Fruit fly (Drosophila melanogaster): ENCODE measurements around the gene vkg.

The vkg gene

DNA sequence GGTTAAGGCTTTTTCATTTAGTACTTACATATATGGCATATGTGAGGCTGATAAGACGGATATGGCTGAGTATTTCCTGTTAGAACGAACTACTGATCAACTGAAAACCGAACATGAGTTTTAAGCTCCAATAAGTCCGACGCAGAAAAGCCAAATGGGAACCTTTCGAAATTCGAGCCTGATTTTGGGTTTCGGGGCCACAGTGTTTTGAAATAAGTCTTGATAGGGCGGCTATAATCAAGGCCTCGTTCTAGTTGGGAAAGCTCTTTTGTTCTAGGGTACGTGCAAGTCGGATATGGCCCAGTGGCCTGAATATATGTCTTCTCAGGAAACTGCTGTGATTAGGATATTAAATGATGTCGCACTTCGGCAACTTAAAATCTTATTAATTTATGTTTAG, at the start of gene vkg:
vkg (minus strand) TSS at position 101 of the 400 bp plus-strand sequence.
- no peak for TF ChIP-seq CG17801 (GFP tag; optimal IDR thresholded peaks at IDR 0.05; ENCODE audit: partially characterized antibody)

DNA sequence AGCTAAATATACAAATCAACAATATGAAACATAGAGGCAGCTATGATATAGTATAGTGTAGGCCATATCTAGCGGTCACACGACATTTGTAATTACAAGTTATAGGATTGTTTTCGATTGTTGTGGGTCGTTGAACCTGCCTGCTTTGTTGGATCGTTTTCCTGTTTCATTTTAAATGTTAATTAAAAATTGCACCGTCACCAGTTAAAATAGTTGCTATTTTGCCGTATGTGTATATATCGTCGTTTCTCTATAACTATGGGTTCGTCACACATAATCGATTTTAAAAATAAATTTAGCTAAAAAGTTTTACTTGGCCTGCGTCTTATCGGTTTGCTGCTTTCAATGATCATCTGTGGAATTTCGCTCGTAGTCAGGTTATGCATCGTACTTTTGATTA, 44.4 kb upstream of the vkg start:
- no peak for TF ChIP-seq CG17801 (GFP tag; optimal IDR thresholded peaks at IDR 0.05; ENCODE audit: partially characterized antibody)

DNA sequence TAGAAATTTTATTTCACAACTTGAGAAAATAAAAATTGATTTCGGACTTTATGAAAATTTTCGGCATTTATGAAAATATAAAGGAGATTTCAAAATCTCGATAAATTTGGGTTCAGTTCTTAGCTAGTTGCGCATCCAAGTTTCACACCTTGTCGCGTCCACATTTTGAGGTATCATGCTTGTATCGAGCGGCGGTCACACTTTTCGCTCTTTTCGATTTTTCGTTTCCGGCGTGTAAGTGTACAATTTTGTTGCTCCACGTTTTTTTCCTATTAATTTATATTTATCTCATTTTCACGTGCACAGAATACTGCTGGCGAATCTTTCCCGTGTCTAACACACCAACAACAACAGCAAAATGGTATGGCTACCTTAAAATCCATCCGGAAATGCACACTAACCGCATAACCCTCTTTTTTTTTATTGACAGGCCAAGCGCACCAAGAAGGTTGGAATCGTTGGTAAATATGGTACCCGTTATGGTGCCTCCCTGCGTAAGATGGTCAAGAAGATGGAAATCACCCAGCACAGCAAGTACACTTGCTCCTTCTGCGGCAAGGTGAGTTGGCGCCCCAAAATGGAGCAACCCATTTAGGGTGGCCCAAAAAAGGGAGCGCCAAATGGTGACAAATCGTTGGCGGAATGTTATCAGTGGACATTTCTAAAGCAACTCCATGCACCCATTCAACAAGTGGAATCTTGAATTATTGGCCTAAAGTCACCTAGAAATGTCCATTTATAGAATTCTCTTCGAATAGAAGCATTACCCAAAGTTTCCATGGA, 43.0 kb upstream of the vkg start, which contains the start of gene RpL37A:
RpL37A (plus strand) TSS at position 161 of the 783 bp plus-strand sequence.
- TF ChIP-seq CG17801 (GFP tag; optimal IDR thresholded peaks at IDR 0.05; ENCODE audit: partially characterized antibody), result peak; percentile 80

DNA sequence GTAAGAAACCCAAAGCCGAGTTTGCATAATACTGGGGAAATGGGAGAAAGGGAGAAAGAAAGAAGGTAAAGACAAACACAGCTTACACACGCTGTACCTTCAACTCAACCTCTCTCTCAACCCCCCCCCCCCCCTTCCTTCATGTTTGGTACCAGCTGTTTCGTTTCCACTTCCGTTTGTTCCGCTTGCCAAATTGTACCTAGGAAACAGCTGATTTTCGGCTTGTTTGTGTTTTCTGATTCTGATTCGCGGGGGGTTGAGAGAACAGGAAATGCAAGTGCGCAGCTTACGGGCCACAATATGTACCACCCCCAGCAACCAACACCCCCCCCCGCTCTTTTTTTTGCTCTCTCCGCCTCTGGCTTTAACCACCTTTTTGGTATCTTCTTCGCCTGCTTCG, 35.9 kb upstream of the vkg start:
- no peak for TF ChIP-seq CG17801 (GFP tag; optimal IDR thresholded peaks at IDR 0.05; ENCODE audit: partially characterized antibody)

DNA sequence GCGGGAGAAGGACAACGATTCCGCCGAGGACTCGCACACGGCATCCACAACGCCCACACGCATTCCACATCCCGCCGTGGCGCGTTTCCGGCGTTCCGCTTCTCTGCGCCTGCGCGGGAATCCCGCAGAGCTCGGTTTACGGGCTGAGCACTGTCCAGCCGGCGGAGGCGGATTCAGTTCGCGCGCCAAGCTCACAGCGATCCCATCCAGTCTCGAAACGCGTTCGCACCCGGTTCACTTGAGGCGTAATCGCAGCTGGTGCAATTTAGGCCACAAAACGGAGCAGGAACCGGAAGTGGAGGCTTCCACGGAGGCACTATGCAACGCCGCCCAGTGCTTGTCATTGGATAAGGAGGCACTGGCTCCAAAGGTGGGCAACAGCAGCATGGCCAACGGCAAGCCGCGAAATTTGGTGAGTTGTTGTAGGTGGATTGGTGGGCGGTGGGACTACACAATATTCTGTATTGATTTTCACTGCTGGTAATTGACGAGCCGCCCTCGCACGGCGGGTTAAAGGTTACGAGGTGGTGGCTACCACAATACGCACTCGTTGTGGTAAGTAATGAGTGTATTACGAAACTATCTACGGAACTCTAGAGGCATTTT, 34.9 kb upstream of the vkg start:
- no peak for TF ChIP-seq CG17801 (GFP tag; optimal IDR thresholded peaks at IDR 0.05; ENCODE audit: partially characterized antibody)

DNA sequence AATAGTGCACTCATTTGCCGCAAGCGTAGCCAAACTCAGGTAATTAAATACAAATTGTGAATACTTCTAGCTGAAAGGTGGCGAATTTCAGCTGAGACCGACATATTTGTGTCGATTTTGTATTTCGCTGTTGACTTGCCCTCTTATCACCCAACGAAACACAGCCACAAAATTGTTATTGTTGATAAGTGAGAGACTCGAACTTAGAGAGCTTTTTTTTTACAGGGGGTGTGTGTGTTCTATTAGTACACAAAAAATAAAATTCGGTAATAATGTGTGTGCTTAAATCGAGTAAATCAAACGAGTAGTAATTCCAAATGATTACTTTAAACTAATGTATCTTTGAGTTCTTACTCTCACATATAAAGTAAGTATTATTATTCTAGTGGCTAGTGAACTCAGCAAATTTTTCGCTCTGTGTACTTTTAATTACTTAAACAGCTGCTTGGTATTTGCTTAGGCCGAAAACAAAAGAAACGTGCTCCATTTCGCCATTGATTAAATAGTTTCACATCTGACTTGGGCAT, 33.0 kb upstream of the vkg start:
- TF ChIP-seq CG17801 (GFP tag; optimal IDR thresholded peaks at IDR 0.05; ENCODE audit: partially characterized antibody), result no peak

DNA sequence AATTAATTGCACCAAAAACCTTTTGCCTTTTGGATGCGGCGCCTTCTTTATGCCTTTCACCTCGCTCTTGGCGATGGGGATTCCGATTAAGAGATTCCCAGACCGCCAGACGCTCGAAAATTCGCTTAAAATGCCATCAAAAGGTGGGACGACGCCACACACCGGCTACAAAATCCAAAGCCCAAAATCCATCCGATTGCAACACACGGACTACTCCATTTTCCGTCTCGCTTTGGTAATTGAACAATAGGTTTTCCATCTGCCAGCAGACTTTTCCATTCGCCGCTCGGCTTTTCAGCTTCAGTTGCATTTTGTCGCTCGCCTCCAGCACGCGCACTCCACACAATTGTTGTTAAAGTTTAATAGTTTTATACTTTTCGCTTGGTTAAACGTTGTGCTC, 32.5 kb upstream of the vkg start, which contains the start of gene qtc:
qtc (plus strand) TSS at position 301 of the 400 bp plus-strand sequence.
- TF ChIP-seq CG17801 (GFP tag; optimal IDR thresholded peaks at IDR 0.05; ENCODE audit: partially characterized antibody), result no peak

DNA sequence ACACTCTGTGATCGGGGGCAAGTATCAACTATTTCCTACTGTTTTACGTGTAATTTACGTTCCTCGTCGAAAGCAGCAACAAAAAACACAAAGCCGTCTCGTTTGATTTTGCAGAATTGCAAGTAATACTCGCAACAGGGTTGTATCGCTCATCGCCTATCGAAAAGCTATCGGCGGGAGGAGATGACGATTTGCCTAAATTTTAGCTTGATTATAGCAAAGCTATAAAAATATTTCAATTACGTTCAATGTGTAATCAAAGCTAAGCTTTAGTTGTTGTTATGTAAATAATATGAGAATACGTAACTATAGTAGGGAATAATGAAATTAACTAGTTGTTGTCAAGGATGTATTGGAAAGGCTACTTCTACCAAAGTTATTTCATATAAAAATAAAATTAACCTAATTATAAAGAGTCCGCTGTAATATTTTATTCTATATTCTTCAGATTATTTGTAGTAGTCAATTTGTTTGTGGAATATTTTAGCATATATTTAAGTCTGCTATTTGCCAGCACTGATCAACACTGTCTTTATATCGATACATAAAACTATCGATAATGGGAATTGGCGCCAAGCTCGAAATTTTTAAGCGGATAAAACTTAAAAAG, 31.8 kb upstream of the vkg start, which contains the start of gene Rpn11:
Rpn11 (minus strand) TSS at position 146 of the 610 bp plus-strand sequence.
- TF ChIP-seq CG17801 (GFP tag; optimal IDR thresholded peaks at IDR 0.05; ENCODE audit: partially characterized antibody), result peak; percentile 61

DNA sequence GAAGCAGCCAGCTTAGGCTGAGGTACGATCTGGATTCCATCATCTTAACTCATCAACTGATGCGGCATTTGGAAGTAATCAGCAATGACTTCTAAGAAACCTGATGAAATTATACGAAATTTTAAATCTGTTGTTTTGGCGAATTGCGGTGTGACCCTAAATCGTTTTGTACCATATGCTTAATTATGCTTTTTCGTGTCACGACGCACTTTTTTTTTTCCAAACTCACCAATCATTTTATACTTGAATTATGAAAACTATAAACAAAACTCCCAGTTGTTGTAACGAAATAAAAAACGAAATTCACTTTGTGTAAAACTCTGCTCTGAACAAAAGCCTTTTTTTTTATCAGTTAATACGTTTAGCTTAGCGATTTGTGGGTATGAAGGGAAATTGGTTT, 30.1 kb upstream of the vkg start, which contains the start of gene Nepl3:
Nepl3 (minus strand) TSS at position 155 of the 400 bp plus-strand sequence.
- no peak for TF ChIP-seq CG17801 (GFP tag; optimal IDR thresholded peaks at IDR 0.05; ENCODE audit: partially characterized antibody)

DNA sequence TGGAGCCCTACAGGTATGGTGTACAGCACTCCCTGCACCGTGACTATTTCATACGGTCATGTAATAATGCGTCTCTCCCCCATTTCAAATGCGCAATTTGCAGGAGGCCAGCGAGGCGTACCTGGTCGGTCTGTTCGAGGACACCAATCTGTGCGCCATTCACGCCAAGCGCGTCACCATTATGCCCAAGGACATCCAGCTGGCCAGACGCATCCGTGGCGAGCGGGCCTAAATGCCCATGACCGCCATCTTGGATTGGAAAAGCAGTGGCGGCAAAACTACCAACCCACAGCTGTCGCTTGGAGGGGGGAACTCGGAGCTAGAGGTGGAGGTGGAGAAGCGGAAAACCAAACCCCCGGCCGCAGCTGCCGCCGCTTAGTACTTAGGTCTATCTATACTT, 27.5 kb upstream of the vkg start:
- TF ChIP-seq CG17801 (GFP tag; optimal IDR thresholded peaks at IDR 0.05; ENCODE audit: partially characterized antibody), result no peak

DNA sequence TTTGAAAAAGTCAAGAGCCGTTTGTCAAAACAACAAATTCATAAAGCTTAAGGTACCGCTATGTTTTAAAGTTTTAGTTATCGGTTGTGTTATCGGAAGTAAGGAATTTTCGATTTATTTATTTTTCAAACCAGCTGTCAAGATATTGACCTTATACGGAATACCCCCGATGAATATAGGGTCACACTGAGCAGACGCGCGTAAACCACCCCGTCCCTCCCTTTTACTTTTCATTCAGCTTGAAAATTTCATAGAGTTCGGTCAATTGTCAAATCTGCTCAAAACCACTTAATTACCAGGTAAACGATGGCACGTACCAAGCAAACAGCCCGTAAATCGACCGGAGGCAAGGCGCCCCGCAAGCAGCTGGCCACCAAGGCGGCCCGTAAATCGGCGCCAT, 27.0 kb upstream of the vkg start, which contains the start of the genes CG14036 and His3.3A:
CG14036 (minus strand) TSS at position 64 of the 400 bp plus-strand sequence.
His3.3A (plus strand) TSS at position 106 of the 400 bp plus-strand sequence.
- peak; percentile 35 for TF ChIP-seq CG17801 (GFP tag; optimal IDR thresholded peaks at IDR 0.05; ENCODE audit: partially characterized antibody)

DNA sequence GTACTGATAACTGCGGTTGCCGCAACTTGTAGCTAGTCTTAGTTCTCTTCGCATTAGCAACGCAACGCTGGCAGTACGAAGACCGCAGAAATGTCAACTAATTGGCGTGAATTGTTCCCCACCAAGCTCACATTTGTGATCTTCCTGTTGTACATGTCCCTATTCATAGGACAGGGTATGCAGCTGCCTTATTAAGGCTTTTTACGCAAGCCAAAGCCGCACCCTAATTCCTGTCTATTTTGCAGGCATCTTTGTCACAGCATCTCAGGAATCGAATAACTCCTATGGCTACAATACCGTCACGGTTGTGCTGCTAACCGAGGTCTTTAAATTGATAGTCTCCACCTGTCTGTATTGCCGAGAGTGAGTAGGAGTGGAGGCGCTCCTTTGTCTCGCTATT, 25.0 kb upstream of the vkg start, which contains the start of gene eIF3h:
eIF3h (minus strand) TSS at position 101 of the 400 bp plus-strand sequence.
- no peak for TF ChIP-seq CG17801 (GFP tag; optimal IDR thresholded peaks at IDR 0.05; ENCODE audit: partially characterized antibody)

DNA sequence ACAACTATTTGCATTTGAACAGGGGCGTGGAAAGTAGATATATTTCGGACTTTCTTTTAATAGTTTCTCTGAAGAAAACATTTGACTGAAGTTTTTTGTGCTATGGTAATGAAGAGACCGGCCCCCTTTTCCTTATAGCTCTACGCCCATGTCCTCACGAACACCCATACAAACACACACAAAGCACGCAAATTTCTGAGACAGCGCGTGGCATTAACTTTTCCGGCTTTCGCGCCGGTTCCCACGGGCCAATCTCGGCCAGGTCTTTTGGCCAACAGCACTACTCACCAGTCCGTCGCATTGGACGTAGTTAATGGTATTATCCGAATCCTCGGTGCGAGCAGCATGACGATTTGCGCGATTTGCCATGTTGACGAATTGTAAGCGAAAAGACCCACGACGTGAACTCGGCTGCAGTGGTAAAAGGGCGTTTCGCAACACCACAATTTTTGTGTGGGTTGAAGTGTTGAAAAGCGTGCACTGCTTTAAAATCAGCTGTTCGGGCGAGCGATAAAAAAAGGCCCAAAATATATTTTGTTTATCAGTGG, 24.4 kb upstream of the vkg start, which contains the start of gene senju:
senju (plus strand) TSS at position 477 of the 548 bp plus-strand sequence.
- peak; percentile 76 for TF ChIP-seq CG17801 (GFP tag; optimal IDR thresholded peaks at IDR 0.05; ENCODE audit: partially characterized antibody)

DNA sequence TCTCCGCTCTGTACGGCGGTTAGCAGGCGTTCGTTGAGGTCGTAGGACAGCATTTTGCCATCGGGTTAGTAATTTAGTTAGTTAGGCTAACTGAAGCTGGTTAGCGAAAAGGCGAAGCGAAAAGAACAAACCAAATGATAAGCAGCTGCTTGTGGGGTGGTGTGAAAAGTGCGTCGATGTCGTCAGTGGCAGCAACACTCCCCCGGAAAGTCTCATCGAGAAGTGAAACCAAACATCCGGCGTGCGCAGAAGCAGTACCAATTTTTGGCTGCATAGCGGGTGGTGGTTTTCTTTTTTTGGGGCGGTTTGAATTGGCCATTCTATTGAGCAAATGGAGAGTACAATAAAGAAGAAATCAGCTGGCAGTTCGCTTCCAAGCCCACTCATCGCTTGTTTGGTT, 22.8 kb upstream of the vkg start, which contains the start of gene CG9121:
CG9121 (minus strand) TSS at position 238 of the 400 bp plus-strand sequence.
- no peak for TF ChIP-seq CG17801 (GFP tag; optimal IDR thresholded peaks at IDR 0.05; ENCODE audit: partially characterized antibody)

DNA sequence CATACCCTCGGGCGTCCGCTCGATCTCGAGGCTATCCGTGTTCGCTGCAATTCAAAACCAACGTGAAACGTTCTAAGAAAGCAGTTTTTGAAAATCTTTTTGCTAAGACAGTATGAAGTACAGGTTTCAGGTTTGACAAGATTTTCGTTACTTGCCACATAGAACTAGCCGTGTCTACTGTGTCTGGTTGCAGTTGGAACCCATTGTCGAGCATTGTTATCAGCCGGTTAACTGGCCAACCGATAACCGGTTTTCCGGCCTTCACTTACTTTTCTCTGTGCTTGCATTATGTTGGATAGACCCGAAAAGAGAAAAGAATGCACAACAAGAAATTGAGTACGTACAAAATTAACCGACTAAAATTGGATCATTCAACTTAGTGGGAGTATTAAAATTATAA, 22.0 kb upstream of the vkg start:
- TF ChIP-seq CG17801 (GFP tag; optimal IDR thresholded peaks at IDR 0.05; ENCODE audit: partially characterized antibody), result no peak

All from ovary, adult (tissue).